Fruit fly (Drosophila melanogaster) whole organism, embryonic: ENCODE results near the gene Arpc1.

ENCODE experiments used
- Asciz ChIP-seq: fragments of 200-800 bp; sonication (Bioruptor generic); optimal IDR thresholded peaks from 2 replicates; lab custom pipeline; 2017; ENCODE audit warnings: missing biosample characterization, mild to moderate bottlenecking, missing genetic modification characterization, missing genetic modification reagents
- CG11456 ChIP-seq: fragments of 200-800 bp; sonication (Bioruptor generic); IDR thresholded peaks from 3 replicates; pipeline ENCODE4 v1.3.6; 2022; ENCODE audit warnings: missing biosample characterization, missing genetic modification characterization
- CG11695 ChIP-seq: fragments of 200-800 bp; sonication (Bioruptor generic); IDR thresholded peaks from 3 replicates; pipeline ENCODE4 v1.3.6; 2022; ENCODE audit warnings: missing biosample characterization, missing genetic modification characterization
- CG12769 ChIP-seq: fragments of 200-800 bp; sonication (Bioruptor generic); optimal IDR thresholded peaks from 2 replicates; lab custom pipeline; 2019; ENCODE audit warnings: missing biosample characterization, mild to moderate bottlenecking, missing genetic modification characterization, moderate library complexity
- CG14667 ChIP-seq: fragments of 200-800 bp; sonication (Bioruptor generic); IDR thresholded peaks from 2 replicates; pipeline ENCODE4 v1.3.6; 2022; ENCODE audit warnings: missing biosample characterization, missing genetic modification characterization
- CG15514 ChIP-seq: fragments of 200-800 bp; sonication (Bioruptor generic); optimal IDR thresholded peaks from 3 replicates; lab custom pipeline; 2017; ENCODE audit warnings: missing biosample characterization, missing genetic modification characterization, mild to moderate bottlenecking, moderate library complexity, missing genetic modification reagents
- CG1602 ChIP-seq: fragments of 200-800 bp; sonication (Bioruptor generic); optimal IDR thresholded peaks from 3 replicates; lab custom pipeline; 2016; ENCODE audit warnings: missing biosample characterization, missing genetic modification characterization
- CG17802 ChIP-seq: fragments of 200-800 bp; sonication (Bioruptor generic); optimal IDR thresholded peaks from 2 replicates; lab custom pipeline; 2018; ENCODE audit warnings: missing biosample characterization, mild to moderate bottlenecking, missing genetic modification characterization, moderate library complexity
- CG1832 ChIP-seq: fragments of 200-800 bp; sonication (Bioruptor generic); optimal IDR thresholded peaks from 2 replicates; lab custom pipeline; 2017; ENCODE audit warnings: missing biosample characterization, mild to moderate bottlenecking, missing genetic modification characterization, inconsistent platforms
- CG2116 ChIP-seq: fragments of 200-800 bp; sonication (Bioruptor generic); optimal IDR thresholded peaks from 3 replicates; lab custom pipeline; 2018; ENCODE audit warnings: missing biosample characterization, mild to moderate bottlenecking, missing genetic modification characterization
- CG3407 ChIP-seq: fragments of 200-800 bp; sonication (Bioruptor generic); optimal IDR thresholded peaks from 2 replicates; lab custom pipeline; 2018; ENCODE audit warnings: missing biosample characterization, mild to moderate bottlenecking, missing genetic modification characterization
- CG4730 ChIP-seq: fragments of 200-800 bp; sonication (Bioruptor generic); IDR thresholded peaks from 2 replicates; pipeline ENCODE4 v1.3.6; 2022; ENCODE audit warnings: missing biosample characterization, missing genetic modification characterization
- CG4854 ChIP-seq: fragments of 200-800 bp; sonication (Bioruptor generic); optimal IDR thresholded peaks from 2 replicates; lab custom pipeline; 2016; ENCODE audit warnings: missing biosample characterization, missing genetic modification characterization, inconsistent platforms
- CG6654 ChIP-seq: fragments of 200-800 bp; sonication (Bioruptor generic); optimal IDR thresholded peaks from 2 replicates; lab custom pipeline; 2017; ENCODE audit warnings: missing biosample characterization, mild to moderate bottlenecking, missing genetic modification characterization
- CG7271 ChIP-seq: fragments of 200-800 bp; sonication (Bioruptor generic); optimal IDR thresholded peaks from 2 replicates; lab custom pipeline; 2018; ENCODE audit warnings: missing biosample characterization, mild to moderate bottlenecking, missing genetic modification characterization, moderate library complexity
- CG7357 ChIP-seq: fragments of 200-800 bp; sonication (Bioruptor generic); IDR thresholded peaks from 3 replicates; pipeline ENCODE4 v1.3.6; 2022; ENCODE audit warnings: missing biosample characterization, missing genetic modification characterization
- CG8944 ChIP-seq: fragments of 200-800 bp; sonication (Bioruptor generic); optimal IDR thresholded peaks from 3 replicates; lab custom pipeline; 2016; ENCODE audit warnings: missing biosample characterization, missing genetic modification characterization
- CG9215 ChIP-seq: fragments of 200-800 bp; sonication (Bioruptor generic); IDR thresholded peaks from 2 replicates; pipeline ENCODE4 v1.3.6; 2022; ENCODE audit warnings: missing biosample characterization, missing genetic modification characterization
- CG9932 ChIP-seq: fragments of 200-800 bp; sonication (Bioruptor generic); IDR thresholded peaks from 2 replicates; pipeline ENCODE4 v1.3.6; 2022; ENCODE audit warnings: missing biosample characterization, missing genetic modification characterization
- Dp ChIP-seq: fragments of 200-800 bp; sonication (Bioruptor generic); optimal IDR thresholded peaks from 2 replicates; lab custom pipeline; 2018; ENCODE audit warnings: missing biosample characterization, mild to moderate bottlenecking, missing genetic modification characterization, moderate library complexity
- Dref ChIP-seq: fragments of 200-800 bp; sonication (Bioruptor generic); IDR thresholded peaks from 2 replicates; pipeline ENCODE4 v1.3.6; 2022; ENCODE audit warnings: missing biosample characterization, missing genetic modification characterization
- HLH3B ChIP-seq: fragments of 200-800 bp; sonication (Bioruptor generic); IDR thresholded peaks from 2 replicates; pipeline ENCODE4 v1.3.6; 2022; ENCODE audit warnings: missing biosample characterization, missing genetic modification characterization
- Hey ChIP-seq: fragments of 200-800 bp; sonication (Bioruptor generic); optimal IDR thresholded peaks from 3 replicates; lab custom pipeline; 2018; ENCODE audit warnings: missing biosample characterization, mild to moderate bottlenecking, missing genetic modification characterization
- Hr51 ChIP-seq, 2 experiments: fragments of 200-800 bp; sonication (Bioruptor generic); optimal IDR thresholded peaks; 2 replicates in 1 of 2; 3 replicates in 1 of 2; lab custom pipeline; 2016 to 2018; ENCODE audit warnings: missing biosample characterization in 2 of 2, missing genetic modification characterization in 2 of 2, mild to moderate bottlenecking in 1 of 2, moderate library complexity in 1 of 2
- Meics ChIP-seq: fragments of 200-800 bp; sonication (Bioruptor generic); optimal IDR thresholded peaks from 2 replicates; lab custom pipeline; 2017; ENCODE audit warnings: missing biosample characterization, mild to moderate bottlenecking, missing genetic modification characterization
- Pdp1 ChIP-seq, 2 experiments: fragments of 200-800 bp; sonication (Bioruptor generic); optimal IDR thresholded peaks; 3 replicates each; lab custom pipeline; 2016; ENCODE audit warnings: missing biosample characterization in 2 of 2, missing genetic modification characterization in 2 of 2, mild to moderate bottlenecking in 1 of 2, moderate library complexity in 1 of 2
- Rx ChIP-seq: fragments of 200-800 bp; sonication (Bioruptor generic); IDR thresholded peaks from 2 replicates; pipeline ENCODE4 v1.3.6; 2022; ENCODE audit warnings: missing biosample characterization, missing genetic modification characterization
- Scr ChIP-seq: fragments of 200-800 bp; sonication (Bioruptor generic); IDR thresholded peaks from 2 replicates; pipeline ENCODE4 v1.3.6; 2022; ENCODE audit warnings: missing biosample characterization, missing genetic modification characterization; ENCODE audit not compliant: partially characterized antibody
- Sox100B ChIP-seq: fragments of 200-800 bp; sonication (Bioruptor generic); optimal IDR thresholded peaks from 3 replicates; lab custom pipeline; 2018; ENCODE audit warnings: missing biosample characterization, mild to moderate bottlenecking, missing genetic modification characterization
- Taf1 ChIP-seq: fragments of 200-800 bp; sonication (Bioruptor generic); IDR thresholded peaks from 2 replicates; pipeline ENCODE4 v1.3.6; 2022; ENCODE audit warnings: missing biosample characterization, missing genetic modification characterization
- Tbp ChIP-seq: fragments of >200 bp; optimal IDR thresholded peaks from 2 replicates; lab custom pipeline; 2018; ENCODE audit warnings: missing biosample characterization, missing genetic modification characterization
- Xrp1 ChIP-seq: fragments of 200-800 bp; sonication (Bioruptor generic); IDR thresholded peaks from 2 replicates; pipeline ENCODE4 v1.3.6; 2022; ENCODE audit warnings: missing biosample characterization, missing genetic modification characterization
- az2 ChIP-seq: fragments of 200-800 bp; sonication (Bioruptor generic); optimal IDR thresholded peaks from 3 replicates; lab custom pipeline; 2016; ENCODE audit warnings: missing biosample characterization, missing genetic modification characterization
- bcd ChIP-seq: fragments of 200-800 bp; sonication (Bioruptor generic); optimal IDR thresholded peaks from 2 replicates; lab custom pipeline; 2017; ENCODE audit warnings: missing biosample characterization, mild to moderate bottlenecking, missing genetic modification characterization
- chn ChIP-seq: fragments of 200-800 bp; sonication (Bioruptor generic); optimal IDR thresholded peaks from 2 replicates; lab custom pipeline; 2016; ENCODE audit warnings: missing biosample characterization, missing genetic modification characterization
- ci ChIP-seq: fragments of 200-800 bp; sonication (Bioruptor generic); IDR thresholded peaks from 3 replicates; pipeline ENCODE4 v1.3.6; 2022; ENCODE audit warnings: missing biosample characterization, missing genetic modification characterization
- danr ChIP-seq: fragments of 200-800 bp; sonication (Bioruptor generic); IDR thresholded peaks from 2 replicates; pipeline ENCODE4 v1.3.6; 2022; ENCODE audit warnings: missing biosample characterization, missing genetic modification characterization
- dm ChIP-seq: fragments of 200-800 bp; sonication (Bioruptor generic); optimal IDR thresholded peaks from 3 replicates; lab custom pipeline; 2016; ENCODE audit warnings: missing biosample characterization, missing genetic modification characterization
- dmrt99B ChIP-seq: fragments of 200-800 bp; sonication (Bioruptor generic); optimal IDR thresholded peaks from 2 replicates; lab custom pipeline; 2018; ENCODE audit warnings: missing biosample characterization, mild to moderate bottlenecking, missing genetic modification characterization, moderate library complexity
- eve ChIP-seq, 2 experiments: fragments of >200 bp; optimal IDR thresholded peaks; 2 replicates each; lab custom pipeline; 2017; ENCODE audit warnings: missing biosample characterization in 2 of 2, missing genetic modification characterization in 2 of 2
- exex ChIP-seq: fragments of 200-800 bp; sonication (Bioruptor generic); optimal IDR thresholded peaks from 4 replicates; lab custom pipeline; 2018; ENCODE audit warnings: missing biosample characterization, mild to moderate bottlenecking, missing genetic modification characterization, moderate library complexity
- gem ChIP-seq: fragments of 200-800 bp; sonication (Bioruptor generic); optimal IDR thresholded peaks from 2 replicates; lab custom pipeline; 2019; ENCODE audit warnings: missing biosample characterization, mild to moderate bottlenecking, missing genetic modification characterization, moderate library complexity
- hkb ChIP-seq, 2 experiments: fragments of 200-800 bp in 1 of 2; fragments of >200 bp in 1 of 2; sonication (Bioruptor generic) in 1 of 2; IDR thresholded peaks in 1 of 2; optimal IDR thresholded peaks in 1 of 2; 2 replicates each; pipeline versions ENCODE4 v1.3.6 to Lab custom; 2017 to 2022; ENCODE audit warnings: missing biosample characterization in 1 of 2, missing genetic modification characterization in 1 of 2
- maf-S ChIP-seq: fragments of 200-800 bp; sonication (Bioruptor generic); optimal IDR thresholded peaks from 2 replicates; lab custom pipeline; 2016; ENCODE audit warnings: missing biosample characterization, missing genetic modification characterization
- odd ChIP-seq: fragments of 200-800 bp; sonication (Bioruptor generic); optimal IDR thresholded peaks from 2 replicates; lab custom pipeline; 2017; ENCODE audit warnings: missing biosample characterization, mild to moderate bottlenecking, missing genetic modification characterization
- p53 ChIP-seq: fragments of 200-800 bp; sonication (Bioruptor generic); optimal IDR thresholded peaks from 2 replicates; lab custom pipeline; 2016; ENCODE audit warnings: missing biosample characterization, missing genetic modification characterization
- phol ChIP-seq: fragments of 200-800 bp; sonication (Bioruptor generic); optimal IDR thresholded peaks from 3 replicates; lab custom pipeline; 2018; ENCODE audit warnings: missing biosample characterization, mild to moderate bottlenecking, missing genetic modification characterization, moderate library complexity
- shn ChIP-seq: fragments of 200-800 bp; sonication (Bioruptor generic); optimal IDR thresholded peaks from 3 replicates; lab custom pipeline; 2016; ENCODE audit warnings: missing biosample characterization, missing genetic modification characterization
- slp2 ChIP-seq: fragments of 200-800 bp; sonication (Bioruptor generic); optimal IDR thresholded peaks from 2 replicates; lab custom pipeline; 2016; ENCODE audit warnings: missing biosample characterization, missing genetic modification characterization

Gene Arpc1

DNA sequence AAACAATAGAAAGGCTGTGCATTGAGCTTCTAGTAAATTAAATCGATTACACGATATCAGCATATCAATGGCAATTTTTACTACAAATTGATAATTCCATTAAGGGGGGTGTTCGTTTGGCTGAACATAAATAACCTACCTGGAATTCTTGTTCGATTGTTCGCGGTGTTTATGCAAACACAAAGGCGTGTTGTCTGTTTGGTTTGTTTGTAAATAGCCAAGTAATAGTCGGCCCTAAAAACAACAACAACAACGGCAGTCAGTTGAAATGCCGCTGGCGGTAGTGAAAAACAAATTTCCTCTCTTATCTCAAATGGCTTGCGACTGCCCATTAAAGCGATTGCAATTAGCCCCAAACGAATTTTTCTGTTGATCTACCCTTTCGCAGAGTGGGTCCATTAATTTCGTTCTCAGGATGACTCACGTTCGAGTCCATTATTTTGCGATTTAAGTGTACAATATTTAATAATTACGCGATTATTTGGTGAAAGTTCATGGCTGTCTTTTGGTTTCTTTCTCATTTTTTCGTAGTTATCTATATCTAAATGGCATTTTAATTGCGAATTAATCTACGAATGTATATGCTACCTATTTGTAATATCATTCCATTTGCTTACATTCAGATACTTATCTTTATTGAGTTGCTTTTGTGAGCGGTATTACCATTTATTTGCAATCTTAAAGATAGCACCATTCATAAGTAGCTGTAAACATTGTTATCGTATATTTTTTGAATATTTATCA, 9.3 kb upstream of the Arpc1 start (continued):
- TF ChIP-seq gem (tag; lab: Kevin White, UChicago) (peak; percentile 42), p53 (GFP tag; lab: Kevin White, UChicago) (no peak), HLH3B (GFP tag; lab: Robert Waterston, UW) (peak; percentile 12; the same call in 1 of the 2 replicates), CG14667 (GFP tag; lab: Robert Waterston, UW) (no peak), slp2 (GFP tag; lab: Kevin White, UChicago) (no peak), Asciz (GFP tag; lab: Kevin White, UChicago) (peak; percentile 4), CG1832 (no peak), CG17802 (tag; lab: Kevin White, UChicago) (no peak), shn (GFP tag; lab: Kevin White, UChicago) (no peak), Taf1 (GFP tag; lab: Robert Waterston, UW) (no peak), Rx (GFP tag; lab: Robert Waterston, UW) (no peak), Dp (no peak), Dref (no peak), phol (tag; lab: Kevin White, UChicago) (no peak), maf-S (GFP tag; lab: Kevin White, UChicago) (no peak), CG9215 (GFP tag; lab: Robert Waterston, UW) (no peak), CG4854 (GFP tag; lab: Kevin White, UChicago) (no peak), Hey (tag; lab: Kevin White, UChicago) (no peak), CG8944 (GFP tag; lab: Kevin White, UChicago) (no peak), az2 (GFP tag; lab: Kevin White, UChicago) (no peak), Tbp (GFP tag; lab: Kevin White, UChicago) (no peak), hkb (optimal IDR thresholded peaks at IDR 0.05; lab: Kevin White, UChicago) (no peak), hkb (GFP tag; IDR thresholded peaks at IDR 0.05; lab: Robert Waterston, UW) (peak; percentile 34; the same call in 1 of the 2 replicates), odd (GFP tag; lab: Kevin White, UChicago) (no peak), bcd (GFP tag; lab: Kevin White, UChicago) (no peak), CG2116 (GFP tag; lab: Kevin White, UChicago) (no peak), dm (GFP tag; lab: Kevin White, UChicago) (no peak), CG6654 (GFP tag; lab: Kevin White, UChicago) (no peak), CG7357 (GFP tag; lab: Robert Waterston, UW) (no peak), Hr51 (GFP tag; optimal IDR thresholded peaks at IDR 0.05; lab: Kevin White, UChicago) (peak in 1 of 2 experiments; percentile 43), CG4730 (GFP tag; lab: Robert Waterston, UW) (no peak), CG1602 (no peak), CG9932 (GFP tag; lab: Robert Waterston, UW) (peak; percentile 42; the same call in 1 of the 2 replicates), chn (GFP tag; lab: Kevin White, UChicago) (no peak), CG3407 (GFP tag; lab: Kevin White, UChicago) (peak; percentile 34), ci (0 out of 3 replicates have a peak, but pooled peaks have one; percentile 24), CG12769 (tag; lab: Kevin White, UChicago) (peak; percentile 3), Meics (GFP tag; lab: Kevin White, UChicago) (peak; percentile 50), eve (GFP tag; optimal IDR thresholded peaks at IDR 0.05; lab: Kevin White, UChicago) (no peak), Xrp1 (GFP tag; lab: Robert Waterston, UW) (no peak), Scr (GFP tag; lab: Robert Waterston, UW) (no peak), CG11695 (GFP tag; lab: Robert Waterston, UW) (no peak; the same call in 2 of the 3 replicates), exex (tag; lab: Kevin White, UChicago) (peak; percentile 82), danr (GFP tag; lab: Robert Waterston, UW) (no peak), CG7271 (peak; percentile 49), Pdp1 (GFP tag; optimal IDR thresholded peaks at IDR 0.05; lab: Kevin White, UChicago) (no peak), CG15514 (GFP tag; lab: Kevin White, UChicago) (no peak), dmrt99B (tag; lab: Kevin White, UChicago) (peak; percentile 37), CG11456 (GFP tag; lab: Robert Waterston, UW) (no peak), Sox100B (GFP tag; lab: Kevin White, UChicago) (no peak)
